Fruit fly (Drosophila melanogaster) whole organism, embryonic: ENCODE measurements around the gene Vha68-1.

Experiments
- CG11560 ChIP-seq: fragments of 200-800 bp; sonication (Bioruptor generic); IDR thresholded peaks from 3 replicates; pipeline ENCODE4 v1.3.6; 2022; ENCODE audit warnings: missing biosample characterization, missing genetic modification characterization
- CG15269 ChIP-seq: fragments of 200-800 bp; sonication (Bioruptor generic); optimal IDR thresholded peaks from 2 replicates; lab custom pipeline; 2018; ENCODE audit warnings: missing biosample characterization, mild to moderate bottlenecking, missing genetic modification characterization, moderate library complexity
- CG4730 ChIP-seq: fragments of 200-800 bp; sonication (Bioruptor generic); IDR thresholded peaks from 2 replicates; pipeline ENCODE4 v1.3.6; 2022; ENCODE audit warnings: missing biosample characterization, missing genetic modification characterization
- Doc2 ChIP-seq: fragments of 200-800 bp; sonication (Bioruptor generic); IDR thresholded peaks from 2 replicates; pipeline ENCODE4 v1.3.6; 2022; ENCODE audit warnings: missing biosample characterization, missing genetic modification characterization
- wek ChIP-seq: fragments of 200-800 bp; sonication (Bioruptor generic); optimal IDR thresholded peaks from 3 replicates; lab custom pipeline; 2018; ENCODE audit warnings: missing biosample characterization, mild to moderate bottlenecking, missing genetic modification characterization, moderate library complexity

DNA sequence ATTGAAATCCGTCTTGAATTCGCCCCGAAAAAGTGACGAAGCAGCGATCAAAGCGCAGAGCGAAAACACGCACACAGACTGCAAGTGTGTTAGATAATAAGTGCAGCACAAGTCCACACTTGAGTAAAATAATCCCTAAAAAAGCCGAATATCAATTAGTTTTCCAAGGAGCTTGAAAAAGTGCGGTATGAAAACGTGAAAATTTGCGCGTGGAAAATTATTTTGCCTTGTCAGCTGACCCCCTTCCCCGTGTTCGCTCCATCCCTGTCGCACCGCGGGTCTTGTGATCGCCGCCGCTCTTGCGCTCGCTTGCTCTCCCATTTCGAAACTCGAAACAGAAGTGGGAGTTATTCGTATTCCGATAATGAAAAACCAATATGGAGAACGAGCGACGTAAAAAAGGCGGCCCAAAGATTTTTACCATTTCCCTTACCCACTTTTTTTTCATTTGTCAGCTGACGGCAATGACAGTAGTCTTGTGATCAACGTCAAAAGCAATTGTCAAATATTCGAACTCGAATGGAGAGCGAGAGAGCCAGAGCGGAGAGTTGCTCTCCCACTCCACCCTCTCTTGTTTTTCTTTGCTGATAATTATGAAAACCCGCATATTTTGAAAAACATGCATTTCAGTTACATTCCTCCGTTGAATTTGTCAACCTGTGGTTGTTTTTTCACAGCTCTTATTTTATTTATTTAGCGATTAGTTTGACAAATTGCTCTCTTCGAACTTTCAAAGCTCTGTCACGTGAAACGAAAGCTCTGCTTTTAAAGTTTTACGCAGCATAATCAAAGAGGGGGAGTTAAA is 29.1 kb downstream of the Vha68-1 start:
- TF ChIP-seq wek (GFP tag; lab: Kevin White, UChicago): no peak
- no peak for TF ChIP-seq CG15269 (tag; lab: Kevin White, UChicago)
- no peak for TF ChIP-seq Doc2 (GFP tag; lab: Robert Waterston, UW)
- no peak for TF ChIP-seq CG4730
- no peak for TF ChIP-seq CG11560
